Fruit fly (Drosophila melanogaster): ENCODE results near the gene CG9386.

The CG9386 gene

DNA sequence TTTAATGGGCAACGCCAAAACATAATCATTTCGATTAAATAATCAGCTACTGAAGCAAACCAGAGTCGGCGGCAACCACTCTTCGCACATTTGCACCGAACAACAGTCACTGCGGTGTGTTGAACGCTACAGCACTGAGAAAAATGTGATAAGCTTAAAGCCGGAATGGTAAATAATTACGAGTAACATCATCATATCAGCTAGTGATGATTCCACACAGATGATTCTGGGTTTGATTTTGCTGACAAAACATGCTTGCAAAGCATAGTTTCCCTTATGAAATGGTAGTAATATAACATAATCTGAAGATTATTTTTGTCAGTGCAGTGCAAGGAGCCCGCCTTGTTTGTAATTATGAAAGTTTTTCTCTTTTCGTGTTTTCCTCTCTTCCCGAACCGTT lies 42.9 kb upstream of the CG9386 start (continued):
- TF ChIP-seq p53 (GFP tag; optimal IDR thresholded peaks at IDR 0.05) (no peak), nom (GFP tag; optimal IDR thresholded peaks at IDR 0.05) (no peak), Side (GFP tag; optimal IDR thresholded peaks at IDR 0.05) (no peak), CG8765 (GFP tag; IDR thresholded peaks at IDR 0.05) (no peak; the same call in 1 of the 2 replicates), bcd (GFP tag; optimal IDR thresholded peaks at IDR 0.05) (peak; percentile 55), Sry-δ (GFP tag; optimal IDR thresholded peaks at IDR 0.05) (peak; percentile 25), Hmx (GFP tag; optimal IDR thresholded peaks at IDR 0.05) (no peak), CG9215 (GFP tag; IDR thresholded peaks at IDR 0.05) (no peak), CG6254 (GFP tag; optimal IDR thresholded peaks at IDR 0.05) (peak; percentile 50), CG9932 (GFP tag; IDR thresholded peaks at IDR 0.05) (no peak), z (GFP tag; IDR thresholded peaks at IDR 0.05) (no peak), zen2 (GFP tag; IDR thresholded peaks at IDR 0.05; ENCODE audit: partially characterized antibody) (no peak), CG7839 (tag; optimal IDR thresholded peaks at IDR 0.05) (peak; percentile 21), pnt (GFP tag; optimal IDR thresholded peaks at IDR 0.05) (peak; percentile 56), H2.0 (GFP tag; IDR thresholded peaks at IDR 0.05) (peak; percentile 43; the same call in 1 of the 2 replicates), cad (GFP tag; optimal IDR thresholded peaks at IDR 0.05) (no peak), run (tag; optimal IDR thresholded peaks at IDR 0.05) (no peak), gce (GFP tag; IDR thresholded peaks at IDR 0.05) (no peak), vvl (GFP tag; IDR thresholded peaks at IDR 0.05) (peak; percentile 51; the same call in 1 of the 2 replicates), grn (GFP tag; optimal IDR thresholded peaks at IDR 0.05) (no peak), Six4 (GFP tag; optimal IDR thresholded peaks at IDR 0.05) (no peak), CG15073 (GFP tag; optimal IDR thresholded peaks at IDR 0.05) (no peak), NFAT (GFP tag; IDR thresholded peaks at IDR 0.05) (no peak), Atf3 (GFP tag; optimal IDR thresholded peaks at IDR 0.05) (peak; percentile 51), Rfx (GFP tag; IDR thresholded peaks at IDR 0.05) (no peak), ham (GFP tag; IDR thresholded peaks at IDR 0.05) (no peak), lab (GFP tag; optimal IDR thresholded peaks at IDR 0.05) (peak; percentile 37), CG3407 (GFP tag; optimal IDR thresholded peaks at IDR 0.05) (peak; percentile 54), Dfd (GFP tag; optimal IDR thresholded peaks at IDR 0.05) (no peak), mirr (GFP tag; optimal IDR thresholded peaks at IDR 0.05) (no peak), CG7928 (GFP tag; optimal IDR thresholded peaks at IDR 0.05) (no peak), CG12744 (GFP tag; optimal IDR thresholded peaks at IDR 0.05) (no peak), CG32532 (GFP tag; IDR thresholded peaks at IDR 0.05) (no peak), CG34422 (GFP tag; IDR thresholded peaks at IDR 0.05) (0 out of 3 replicates have a peak, but pooled peaks have one; percentile 15), Bgb (GFP tag; IDR thresholded peaks at IDR 0.05; ENCODE audit: partially characterized antibody) (no peak), stc (GFP tag; IDR thresholded peaks at IDR 0.05) (no peak), Lhr (GFP tag; optimal IDR thresholded peaks at IDR 0.05) (peak; percentile 30), tll (GFP tag; optimal IDR thresholded peaks at IDR 0.05) (no peak), CkIIα-i1 (GFP tag; IDR thresholded peaks at IDR 0.05) (no peak), CG15269 (tag; optimal IDR thresholded peaks at IDR 0.05) (peak; percentile 13), yki (optimal IDR thresholded peaks at IDR 0.05) (no peak), sisA (GFP tag; IDR thresholded peaks at IDR 0.05) (peak; percentile 58; the same call in 1 of the 2 replicates), CG3726 (GFP tag; IDR thresholded peaks at IDR 0.05) (no peak), maf-S (GFP tag; optimal IDR thresholded peaks at IDR 0.05) (peak; percentile 9), Poxn (GFP tag; IDR thresholded peaks at IDR 0.05) (no peak), CG12071 (GFP tag; optimal IDR thresholded peaks at IDR 0.05) (peak; percentile 50), Dip2 (GFP tag; IDR thresholded peaks at IDR 0.05) (no peak), CG1529 (GFP tag; optimal IDR thresholded peaks at IDR 0.05) (peak; percentile 52), CG3995 (GFP tag; optimal IDR thresholded peaks at IDR 0.05) (no peak), tna (GFP tag; IDR thresholded peaks at IDR 0.05; ENCODE audit: partially characterized antibody) (no peak), GATAe (GFP tag; conservative IDR thresholded peaks at IDR 0.05) (no peak), sc (optimal IDR thresholded peaks at IDR 0.05) (no peak), sc (GFP tag; optimal IDR thresholded peaks at IDR 0.05) (peak; percentile 38)

Data from whole organism, embryonic.